Fruit fly (Drosophila melanogaster): ENCODE data around the gene Ubc4.

dm6 chr3L:9695647-9696046 lies 2.5 kb upstream of the Ubc4 start:
- TF ChIP-seq CTCF (optimal IDR thresholded peaks at IDR 0.05) = no peak
- no peak for TF ChIP-seq CG8478 (optimal IDR thresholded peaks at IDR 0.05)

All from S2 (cell line).